Worm (Caenorhabditis elegans): ENCODE data around the gene msp-32.

Gene msp-32

DNA sequence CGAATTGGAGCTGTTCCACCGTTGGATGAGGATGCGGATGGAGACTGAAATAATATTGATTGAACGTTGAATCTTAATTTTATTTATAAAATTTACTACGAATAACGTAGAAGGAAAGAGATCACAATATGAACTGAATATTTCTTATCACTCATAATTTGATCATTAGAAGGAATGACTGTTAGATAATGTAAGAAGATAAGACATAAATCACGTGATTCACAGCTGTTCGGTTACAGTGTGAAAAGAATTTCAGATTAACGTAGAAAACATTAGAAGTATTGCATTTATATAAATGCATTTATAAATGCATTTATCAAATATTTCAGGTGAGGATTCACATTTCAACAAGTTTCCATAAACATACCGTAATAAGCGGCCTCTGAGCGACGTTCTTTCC is 44.2 kb downstream of the msp-32 start:
- TF ChIP-seq nhr-80 (tag; optimal IDR thresholded peaks at IDR 0.05) (peak; percentile 21), rcor-1 (GFP tag; IDR thresholded peaks at IDR 0.05) (no peak)

DNA sequence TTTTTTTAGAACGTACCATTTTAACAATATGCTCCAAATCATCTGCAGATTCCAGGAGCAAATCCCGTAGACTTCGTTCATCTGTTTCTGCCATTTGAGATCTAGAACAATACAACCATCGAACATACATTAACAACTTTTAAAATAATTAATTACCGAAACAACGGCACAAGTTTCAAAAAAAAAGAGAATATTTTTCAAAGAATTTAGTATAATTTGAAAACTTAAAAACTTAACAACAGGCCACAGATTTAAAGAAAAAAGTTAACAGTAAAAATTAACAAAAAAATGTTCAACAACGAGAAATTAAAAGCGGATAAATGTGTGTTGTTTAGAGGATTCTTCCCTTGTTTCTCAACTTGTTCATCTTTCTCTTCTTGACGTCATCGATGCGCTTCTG is 45.2 kb downstream of the msp-32 start, which contains the start of gene mdt-4:
Gene mdt-4, minus strand, starts transcription at position 101 of the 400 bp plus-strand sequence.
- TF ChIP-seq sea-2 (GFP tag; IDR thresholded peaks at IDR 0.05) (no peak), F57A8.1 (GFP tag; optimal IDR thresholded peaks at IDR 0.05) (no peak), ztf-18 (tag; optimal IDR thresholded peaks at IDR 0.05) (no peak), ztf-26 (tag; optimal IDR thresholded peaks at IDR 0.05) (no peak)

DNA sequence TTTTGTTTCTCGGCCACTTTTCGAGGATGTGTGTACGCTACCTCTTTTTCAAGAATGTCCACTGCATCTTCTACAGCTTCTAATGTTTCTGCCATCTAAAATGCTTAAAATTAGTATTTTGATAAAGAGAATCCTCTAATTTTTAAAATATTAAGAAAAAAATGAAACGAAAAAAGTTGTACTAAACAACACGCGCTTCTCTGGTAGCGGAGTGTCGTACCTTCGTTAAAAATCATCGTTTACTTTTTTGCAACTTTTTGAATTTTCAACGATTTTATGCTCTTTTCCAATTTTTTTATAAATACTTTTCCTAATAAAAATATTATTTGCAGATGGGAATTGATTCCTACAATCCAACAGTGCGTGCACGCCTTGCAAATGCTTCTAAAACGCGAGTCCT is 47.1 kb downstream of the msp-32 start, which contains the start of the genes gldi-11 and ZK546.2:
Gene gldi-11, minus strand, starts transcription at position 95 of the 400 bp plus-strand sequence.
Gene ZK546.2, plus strand, starts transcription at position 333 of the 400 bp plus-strand sequence.
- TF ChIP-seq ekl-4 (GFP tag; IDR thresholded peaks at IDR 0.05) (no peak), attf-3 (GFP tag; conservative IDR thresholded peaks at IDR 0.05) (peak; percentile 82)

DNA sequence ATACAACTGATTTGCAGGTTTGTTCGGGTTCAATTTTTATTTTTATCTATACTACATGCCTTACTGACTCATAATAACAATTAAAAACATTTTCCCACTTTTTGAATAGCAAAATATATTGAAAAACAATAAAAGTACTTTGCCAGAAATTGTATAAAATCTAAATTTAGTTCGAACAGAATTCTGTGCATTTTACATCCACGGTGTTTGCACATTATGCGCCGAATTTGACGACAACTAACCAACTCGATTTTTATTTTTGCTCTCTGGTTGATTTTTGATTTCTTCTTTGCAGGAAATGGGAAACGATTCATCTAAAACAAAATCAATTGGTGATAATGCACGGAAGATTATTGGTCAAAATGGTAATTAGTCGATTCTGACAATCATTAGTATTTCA is 48.1 kb downstream of the msp-32 start:
- TF ChIP-seq ZK185.1 (tag; optimal IDR thresholded peaks at IDR 0.05; ENCODE audit: poor library complexity, severe bottlenecking) = peak; percentile 23
- TF ChIP-seq F57A8.1 (GFP tag; optimal IDR thresholded peaks at IDR 0.05) = no peak

DNA sequence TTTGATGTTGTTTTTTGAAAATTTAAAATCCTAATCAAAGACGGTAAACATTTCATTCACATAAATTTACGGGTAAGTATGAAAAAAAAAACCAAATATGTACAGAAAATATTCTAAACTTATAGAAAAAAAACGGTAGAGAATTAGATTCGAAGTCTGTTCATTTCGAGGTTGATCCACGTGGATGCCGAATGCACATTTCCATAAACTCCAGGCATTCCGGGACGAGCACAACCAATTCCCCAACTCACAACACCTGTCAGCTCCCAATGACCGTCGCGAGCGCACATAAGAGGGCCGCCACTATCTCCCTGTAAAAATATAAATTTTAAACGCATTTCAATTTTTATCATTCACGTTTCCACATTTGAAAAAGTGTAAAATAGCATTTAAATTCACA is 49.5 kb downstream of the msp-32 start:
- TF ChIP-seq K11D2.4 (GFP tag; IDR thresholded peaks at IDR 0.05) = no peak
- TF ChIP-seq nfyb-1 (GFP tag; IDR thresholded peaks at IDR 0.05) = 0 out of 2 replicates have a peak, but pooled peaks have one; percentile 10
- peak; percentile 43 for TF ChIP-seq madf-6 (GFP tag; IDR thresholded peaks at IDR 0.05)
- 0 out of 2 replicates have a peak, but pooled peaks have one; percentile 54 for TF ChIP-seq egl-18 (GFP tag; IDR thresholded peaks at IDR 0.05)
- peak; percentile 62; the same call in 1 of the 2 replicates for TF ChIP-seq B0336.3 (GFP tag; IDR thresholded peaks at IDR 0.05)
- TF ChIP-seq hrde-1 (tag; optimal IDR thresholded peaks at IDR 0.05; ENCODE audit: borderline replicate concordance) = peak; percentile 13
- TF ChIP-seq ekl-4 (GFP tag; IDR thresholded peaks at IDR 0.05) = 0 out of 2 replicates have a peak, but pooled peaks have one; percentile 17
- no peak for TF ChIP-seq D2030.7 (GFP tag; IDR thresholded peaks at IDR 0.05)
- TF ChIP-seq hmg-1.2 (GFP tag; IDR thresholded peaks at IDR 0.05) = peak; percentile 4; the same call in 1 of the 2 replicates
- TF ChIP-seq snpc-3.4 (tag; optimal IDR thresholded peaks at IDR 0.05) = peak; percentile 46
- peak; percentile 52; the same call in 1 of the 2 replicates for TF ChIP-seq C17E4.6 (GFP tag; IDR thresholded peaks at IDR 0.05)
- TF ChIP-seq ztf-22 (GFP tag; optimal IDR thresholded peaks at IDR 0.05) = no peak
- no peak for TF ChIP-seq ztf-25 (GFP tag; IDR thresholded peaks at IDR 0.05)
- TF ChIP-seq Y53G8AR.9 (GFP tag; conservative IDR thresholded peaks at IDR 0.05) = 0 out of 2 replicates have a peak, but pooled peaks have one; percentile 47
- peak; percentile 63 for TF ChIP-seq repo-1 (tag; optimal IDR thresholded peaks at IDR 0.05)
- no peak for TF ChIP-seq ama-1 (optimal IDR thresholded peaks at IDR 0.05)
- no peak for TF ChIP-seq ama-1 (GFP tag; optimal IDR thresholded peaks at IDR 0.05)
- TF ChIP-seq ceh-91 (GFP tag; IDR thresholded peaks at IDR 0.05) = no peak
- no peak for TF ChIP-seq ceh-79 (tag; optimal IDR thresholded peaks at IDR 0.05)
